Worm (Caenorhabditis elegans) whole organism, L2 larva: ENCODE measurements around the gene ptr-19.

Experiments used
- C34F6.9 ChIP-seq: fragments of 150-350 bp; optimal IDR thresholded peaks from 2 replicates; lab custom pipeline; 2014; ENCODE audit warnings: missing biosample characterization, missing genetic modification characterization
- F13H6.1 ChIP-seq: sonication (generic microtip); optimal IDR thresholded peaks from 2 replicates; lab custom pipeline; 2016; ENCODE audit warnings: missing genetic modification characterization, missing compliant biosample characterization
- R02D3.7 ChIP-seq: fragments of 150-350 bp; optimal IDR thresholded peaks from 2 replicates; lab custom pipeline; 2014; ENCODE audit warnings: missing biosample characterization, missing genetic modification characterization
- Y55F3AM.14 ChIP-seq: fragments of 200-800 bp; sonication (Bioruptor generic); optimal IDR thresholded peaks from 2 replicates; lab custom pipeline; 2018; ENCODE audit warnings: mild to moderate bottlenecking, missing genetic modification characterization, missing compliant biosample characterization
- ZK546.5 ChIP-seq: sonication (generic microtip); optimal IDR thresholded peaks from 2 replicates; lab custom pipeline; 2017; ENCODE audit warnings: missing biosample characterization, missing genetic modification characterization
- alr-1 ChIP-seq: fragments of 150-350 bp; optimal IDR thresholded peaks from 2 replicates; lab custom pipeline; 2014; ENCODE audit warnings: missing biosample characterization, missing genetic modification characterization
- aly-2 ChIP-seq: fragments of 150-350 bp; optimal IDR thresholded peaks from 2 replicates; lab custom pipeline; 2014; ENCODE audit warnings: missing biosample characterization, missing genetic modification characterization
- ama-1 ChIP-seq: fragments of 150-350 bp; optimal IDR thresholded peaks from 2 replicates; lab custom pipeline; 2018; ENCODE audit warnings: inconsistent platforms
- blmp-1 ChIP-seq: sonication (generic microtip); optimal IDR thresholded peaks from 2 replicates; lab custom pipeline; 2017; ENCODE audit warnings: missing genetic modification characterization, mild to moderate bottlenecking, missing compliant biosample characterization, antibody characterized with exemption, moderate library complexity; ENCODE audit not compliant: insufficient read depth
- ceh-16 ChIP-seq: fragments of 150-350 bp; optimal IDR thresholded peaks from 2 replicates; lab custom pipeline; 2014; ENCODE audit warnings: missing biosample characterization, missing genetic modification characterization
- ceh-82 ChIP-seq: fragments of 150-350 bp; optimal IDR thresholded peaks from 2 replicates; lab custom pipeline; 2014; ENCODE audit warnings: missing biosample characterization, missing genetic modification characterization
- crh-2 ChIP-seq: sonication (generic microtip); optimal IDR thresholded peaks from 2 replicates; lab custom pipeline; 2017; ENCODE audit warnings: missing biosample characterization, missing genetic modification characterization
- dmd-4 ChIP-seq: sonication (generic microtip); optimal IDR thresholded peaks from 2 replicates; lab custom pipeline; 2017; ENCODE audit warnings: missing biosample characterization, missing genetic modification characterization
- egl-27 ChIP-seq: sonication (generic microtip); optimal IDR thresholded peaks from 3 replicates; lab custom pipeline; 2017; ENCODE audit warnings: missing biosample characterization, missing genetic modification reagents, missing genetic modification characterization
- elt-1 ChIP-seq: fragments of 150-350 bp; optimal IDR thresholded peaks from 2 replicates; lab custom pipeline; 2014; ENCODE audit warnings: missing biosample characterization, missing genetic modification characterization
- elt-3 ChIP-seq: sonication (generic microtip); optimal IDR thresholded peaks from 2 replicates; lab custom pipeline; 2017; ENCODE audit warnings: missing biosample characterization, missing genetic modification characterization
- fos-1 ChIP-seq: fragments of 150-350 bp; optimal IDR thresholded peaks from 2 replicates; lab custom pipeline; 2014; ENCODE audit warnings: missing biosample characterization, missing genetic modification characterization
- gmeb-1 ChIP-seq: fragments of 150-350 bp; optimal IDR thresholded peaks from 2 replicates; lab custom pipeline; 2014; ENCODE audit warnings: missing biosample characterization, missing genetic modification characterization
- lin-11 ChIP-seq: fragments of 150-350 bp; sonication (generic microtip); optimal IDR thresholded peaks from 2 replicates; lab custom pipeline; 2014; ENCODE audit warnings: missing biosample characterization, missing genetic modification characterization, inconsistent platforms, mixed read lengths
- lin-13 ChIP-seq: fragments of 150-350 bp; optimal IDR thresholded peaks from 2 replicates; lab custom pipeline; 2014; ENCODE audit warnings: missing biosample characterization, missing genetic modification reagents, missing genetic modification characterization
- lin-39 ChIP-seq: fragments of 150-350 bp; optimal IDR thresholded peaks from 2 replicates; lab custom pipeline; 2014; ENCODE audit warnings: missing biosample characterization, missing genetic modification reagents, missing genetic modification characterization
- lsy-2 ChIP-seq, 2 experiments: fragments of 150-350 bp in 1 of 2; sonication (generic microtip) in 1 of 2; optimal IDR thresholded peaks; 2 replicates each; lab custom pipeline; 2014 to 2017; ENCODE audit warnings: missing biosample characterization in 2 of 2, missing genetic modification characterization in 2 of 2
- mab-5 ChIP-seq: fragments of 150-350 bp; optimal IDR thresholded peaks from 2 replicates; lab custom pipeline; 2014; ENCODE audit warnings: missing biosample characterization, missing genetic modification characterization
- mbf-1 ChIP-seq: sonication (generic microtip); optimal IDR thresholded peaks from 2 replicates; lab custom pipeline; 2017; ENCODE audit warnings: missing biosample characterization, missing genetic modification characterization
- mdl-1 ChIP-seq, 2 experiments: fragments of 150-350 bp in 1 of 2; sonication (generic microtip) in 1 of 2; optimal IDR thresholded peaks; 2 replicates each; lab custom pipeline; 2017; ENCODE audit warnings: missing biosample characterization in 2 of 2, missing genetic modification characterization in 2 of 2
- nhr-10 ChIP-seq: sonication (generic microtip); optimal IDR thresholded peaks from 2 replicates; lab custom pipeline; 2017; ENCODE audit warnings: missing biosample characterization, missing genetic modification characterization
- nhr-11 ChIP-seq: fragments of 150-350 bp; optimal IDR thresholded peaks from 2 replicates; lab custom pipeline; 2014; ENCODE audit warnings: missing biosample characterization, missing genetic modification characterization
- nhr-12 ChIP-seq: fragments of 150-350 bp; optimal IDR thresholded peaks from 2 replicates; lab custom pipeline; 2014; ENCODE audit warnings: missing biosample characterization, missing genetic modification characterization
- nhr-129 ChIP-seq: fragments of 150-350 bp; optimal IDR thresholded peaks from 2 replicates; lab custom pipeline; 2014; ENCODE audit warnings: missing biosample characterization, missing genetic modification characterization
- nhr-21 ChIP-seq: fragments of 150-350 bp; optimal IDR thresholded peaks from 2 replicates; lab custom pipeline; 2014; ENCODE audit warnings: missing biosample characterization, missing genetic modification characterization
- nhr-23 ChIP-seq: fragments of 150-350 bp; optimal IDR thresholded peaks from 2 replicates; lab custom pipeline; 2014; ENCODE audit warnings: missing biosample characterization, missing genetic modification reagents, missing genetic modification characterization
- nhr-237 ChIP-seq: fragments of 150-350 bp; optimal IDR thresholded peaks from 2 replicates; lab custom pipeline; 2014; ENCODE audit warnings: missing biosample characterization, missing genetic modification characterization
- nhr-25 ChIP-seq: fragments of 150-350 bp; sonication (generic microtip); optimal IDR thresholded peaks from 3 replicates; lab custom pipeline; 2014; ENCODE audit warnings: missing biosample characterization, missing genetic modification characterization
- nhr-6 ChIP-seq: fragments of 150-350 bp; optimal IDR thresholded peaks from 2 replicates; lab custom pipeline; 2014; ENCODE audit warnings: missing biosample characterization, missing genetic modification characterization
- nhr-77 ChIP-seq: fragments of 150-350 bp; optimal IDR thresholded peaks from 2 replicates; lab custom pipeline; 2014; ENCODE audit warnings: missing biosample characterization, missing genetic modification characterization
- peb-1 ChIP-seq: fragments of 150-350 bp; optimal IDR thresholded peaks from 2 replicates; lab custom pipeline; 2014; ENCODE audit warnings: missing biosample characterization, missing genetic modification characterization
- sem-4 ChIP-seq: fragments of 150-350 bp; optimal IDR thresholded peaks from 2 replicates; lab custom pipeline; 2014; ENCODE audit warnings: missing biosample characterization, missing genetic modification reagents, missing genetic modification characterization
- skn-1 ChIP-seq: sonication (generic microtip); optimal IDR thresholded peaks from 2 replicates; lab custom pipeline; 2017; ENCODE audit warnings: missing biosample characterization, missing genetic modification characterization
- sma-3 ChIP-seq: sonication (generic microtip); optimal IDR thresholded peaks from 2 replicates; lab custom pipeline; 2016; ENCODE audit warnings: missing genetic modification reagents, missing genetic modification characterization, missing compliant biosample characterization
- sma-9 ChIP-seq, 2 experiments: fragments of 150-350 bp in 1 of 2; sonication (generic microtip) in 1 of 2; optimal IDR thresholded peaks; 2 replicates each; lab custom pipeline; 2014 to 2016; ENCODE audit warnings: missing genetic modification characterization in 2 of 2, mild to moderate bottlenecking in 1 of 2, missing biosample characterization in 1 of 2, missing compliant biosample characterization in 1 of 2, missing genetic modification reagents in 1 of 2, moderate library complexity in 1 of 2
- snpc-4 ChIP-seq: fragments of 150-350 bp; optimal IDR thresholded peaks from 2 replicates; lab custom pipeline; 2014; ENCODE audit warnings: missing biosample characterization, missing genetic modification characterization
- unc-39 ChIP-seq: fragments of 150-350 bp; optimal IDR thresholded peaks from 2 replicates; lab custom pipeline; 2014; ENCODE audit warnings: missing biosample characterization, missing genetic modification characterization
- unc-55 ChIP-seq: fragments of 150-350 bp; sonication (generic microtip); optimal IDR thresholded peaks from 3 replicates; lab custom pipeline; 2014; ENCODE audit warnings: missing biosample characterization, missing genetic modification reagents, missing genetic modification characterization
- unc-62 ChIP-seq: fragments of 150-350 bp; optimal IDR thresholded peaks from 2 replicates; lab custom pipeline; 2014; ENCODE audit warnings: missing biosample characterization, missing genetic modification reagents, missing genetic modification characterization
- zag-1 ChIP-seq: fragments of 150-350 bp; optimal IDR thresholded peaks from 2 replicates; lab custom pipeline; 2014; ENCODE audit warnings: missing biosample characterization, missing genetic modification characterization
- ztf-1 ChIP-seq: fragments of 200-800 bp; sonication (Bioruptor generic); conservative IDR thresholded peaks from 2 replicates; pipeline ENCODE4 v1.3.6; 2022; ENCODE audit warnings: missing genetic modification characterization, missing compliant biosample characterization
- ztf-11 ChIP-seq: sonication (generic microtip); optimal IDR thresholded peaks from 2 replicates; lab custom pipeline; 2017; ENCODE audit warnings: missing biosample characterization, missing genetic modification characterization
- ztf-4 ChIP-seq: fragments of 150-350 bp; optimal IDR thresholded peaks from 2 replicates; lab custom pipeline; 2014; ENCODE audit warnings: missing biosample characterization, missing genetic modification characterization

ptr-19 gene

DNA sequence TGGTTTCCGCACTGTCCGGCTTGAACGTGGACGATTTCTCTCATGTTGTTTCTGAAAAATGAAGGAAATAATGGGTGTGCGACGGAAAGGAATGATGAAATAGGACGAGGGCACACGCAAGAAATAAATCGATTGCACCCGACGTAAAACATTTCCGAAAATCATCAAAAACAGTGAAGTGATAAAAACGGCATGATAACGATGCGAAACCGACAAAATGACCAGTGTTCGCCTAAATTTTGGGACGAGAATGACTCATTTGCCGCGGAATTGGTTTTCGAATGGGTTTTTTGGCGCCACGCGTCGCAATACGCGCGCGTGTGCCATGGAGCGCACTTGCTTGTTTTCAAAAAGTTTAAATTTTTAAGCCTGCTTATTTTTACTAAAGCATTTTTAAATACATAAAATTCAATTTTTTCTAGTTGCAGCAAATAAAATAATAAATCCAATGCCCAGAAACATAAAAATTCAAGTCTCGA lies 39.2 kb upstream of the ptr-19 start, which contains the start of the genes tbb-1 and rib-2:
tbb-1 (minus strand) TSS at position 51 of the 479 bp plus-strand sequence.
rib-2 (plus strand) TSS at position 429 of the 479 bp plus-strand sequence.
- TF ChIP-seq sem-4 (peak; percentile 54), mdl-1 (tag; optimal IDR thresholded peaks at IDR 0.05; lab: Kevin White, UChicago) (peak in 1 of 2 experiments; percentile 72), skn-1 (tag; lab: Kevin White, UChicago) (peak; percentile 54), Y55F3AM.14 (GFP tag; lab: Kevin White, UChicago) (no peak), nhr-10 (tag; lab: Kevin White, UChicago) (no peak), R02D3.7 (tag; lab: Kevin White, UChicago) (no peak), ceh-16 (tag; lab: Kevin White, UChicago) (no peak), nhr-25 (tag; lab: Kevin White, UChicago) (peak; percentile 66), lin-13 (GFP tag; lab: Kevin White, UChicago) (peak; percentile 80), nhr-12 (no peak), ztf-1 (GFP tag; lab: Robert Waterston, UW) (no peak), mab-5 (tag; lab: Kevin White, UChicago) (no peak), ztf-11 (tag; lab: Kevin White, UChicago) (no peak), nhr-21 (tag; lab: Kevin White, UChicago) (peak; percentile 48), lsy-2 (tag; optimal IDR thresholded peaks at IDR 0.05; lab: Kevin White, UChicago) (peak in 1 of 2 experiments; percentile 82), sma-9 (GFP tag; optimal IDR thresholded peaks at IDR 0.05; lab: Kevin White, UChicago) (peak; percentile 65), sma-9 (tag; optimal IDR thresholded peaks at IDR 0.05; lab: Kevin White, UChicago) (no peak), ztf-4 (no peak), crh-2 (peak; percentile 97), gmeb-1 (peak; percentile 82), lin-11 (tag; lab: Kevin White, UChicago) (peak; percentile 43), peb-1 (tag; lab: Kevin White, UChicago) (no peak), sma-3 (GFP tag; lab: Kevin White, UChicago) (peak; percentile 90), lin-39 (tag; lab: Kevin White, UChicago) (no peak), ama-1 (lab: Kevin White, UChicago) (peak; percentile 76), nhr-23 (tag; lab: Kevin White, UChicago) (no peak), elt-1 (tag; lab: Kevin White, UChicago) (no peak), elt-3 (tag; lab: Kevin White, UChicago) (no peak), zag-1 (peak; percentile 34), alr-1 (no peak), nhr-129 (peak; percentile 59), dmd-4 (tag; lab: Kevin White, UChicago) (no peak), blmp-1 (peak; percentile 45), egl-27 (peak; percentile 17), snpc-4 (tag; lab: Kevin White, UChicago) (peak; percentile 20), unc-55 (GFP tag; lab: Kevin White, UChicago) (peak; percentile 83), nhr-237 (tag; lab: Kevin White, UChicago) (no peak), C34F6.9 (tag; lab: Kevin White, UChicago) (peak; percentile 90), ceh-82 (tag; lab: Kevin White, UChicago) (no peak), nhr-11 (no peak), fos-1 (tag; lab: Kevin White, UChicago) (peak; percentile 100), ZK546.5 (tag; lab: Kevin White, UChicago) (no peak), unc-62 (no peak), nhr-6 (tag; lab: Kevin White, UChicago) (no peak), unc-39 (tag; lab: Kevin White, UChicago) (no peak), mbf-1 (tag; lab: Kevin White, UChicago) (no peak), F13H6.1 (tag; lab: Kevin White, UChicago) (peak; percentile 79), aly-2 (tag; lab: Kevin White, UChicago) (no peak), nhr-77 (tag; lab: Kevin White, UChicago) (no peak)
- TF ChIP-seq, all 48 proteins: peak for 22
